Worm (Caenorhabditis elegans): ENCODE measurements around the gene C09E10.3.

C09E10.3 gene

DNA sequence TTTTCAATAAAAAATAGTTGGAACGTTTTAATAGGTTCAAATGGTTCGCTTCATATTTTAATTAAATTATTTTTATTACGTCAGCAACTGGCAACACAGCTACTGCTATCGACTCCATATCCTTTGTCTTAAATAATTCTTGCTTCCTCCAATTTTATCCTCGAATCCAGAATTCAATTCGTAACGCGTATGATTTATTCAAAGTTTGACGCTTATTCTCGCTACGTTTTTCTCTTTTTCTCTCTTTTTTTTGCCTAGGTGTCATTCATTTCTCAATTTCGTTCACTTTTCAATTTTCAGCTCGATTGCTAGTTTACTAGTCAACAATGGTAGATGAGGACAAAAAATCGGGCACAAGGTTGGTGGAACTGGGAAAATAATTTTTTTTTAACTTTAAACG, 40.7 kb downstream of the C09E10.3 start, which contains the start of gene arr-1:
TSS of gene arr-1 (plus strand) at position 301 of the 400 bp plus-strand sequence.
- no peak for TF ChIP-seq lin-39 (tag; optimal IDR thresholded peaks at IDR 0.05)
- TF ChIP-seq nhr-23 (tag; optimal IDR thresholded peaks at IDR 0.05): no peak
- TF ChIP-seq zag-1 (tag; optimal IDR thresholded peaks at IDR 0.05): no peak
- no peak for TF ChIP-seq pha-4 (tag; optimal IDR thresholded peaks at IDR 0.05)
- TF ChIP-seq sea-2 (GFP tag; optimal IDR thresholded peaks at IDR 0.05): no peak
- no peak for TF ChIP-seq R02D3.7 (tag; optimal IDR thresholded peaks at IDR 0.05)
- TF ChIP-seq ceh-9 (tag; optimal IDR thresholded peaks at IDR 0.05): no peak
- TF ChIP-seq tbx-2 (tag; optimal IDR thresholded peaks at IDR 0.05): no peak

- TF ChIP-seq ceh-82 (tag; optimal IDR thresholded peaks at IDR 0.05) (peak; percentile 90), nhr-77 (tag; optimal IDR thresholded peaks at IDR 0.05) (no peak), egl-27 (tag; optimal IDR thresholded peaks at IDR 0.05) (peak; percentile 76), egl-5 (tag; optimal IDR thresholded peaks at IDR 0.05) (peak; percentile 94), skn-1 (tag; optimal IDR thresholded peaks at IDR 0.05) (peak; percentile 78), nhr-43 (tag; optimal IDR thresholded peaks at IDR 0.05; ENCODE audit: poor library complexity, severe bottlenecking) (peak; percentile 78), elt-2 (tag; optimal IDR thresholded peaks at IDR 0.05) (peak; percentile 43), unc-62 (GFP tag; optimal IDR thresholded peaks at IDR 0.05) (peak; percentile 82), sea-2 (GFP tag; optimal IDR thresholded peaks at IDR 0.05) (peak; percentile 71), mdl-1 (tag; optimal IDR thresholded peaks at IDR 0.05) (peak; percentile 60), elt-1 (tag; optimal IDR thresholded peaks at IDR 0.05) (peak; percentile 54), ztf-4 (tag; optimal IDR thresholded peaks at IDR 0.05) (peak; percentile 7), ceh-9 (tag; optimal IDR thresholded peaks at IDR 0.05) (no peak), ZK546.5 (tag; optimal IDR thresholded peaks at IDR 0.05) (no peak), aly-2 (tag; optimal IDR thresholded peaks at IDR 0.05) (no peak), fos-1 (tag; optimal IDR thresholded peaks at IDR 0.05) (peak; percentile 10), zag-1 (tag; optimal IDR thresholded peaks at IDR 0.05) (peak; percentile 79), elt-3 (tag; optimal IDR thresholded peaks at IDR 0.05) (no peak), mml-1 (tag; optimal IDR thresholded peaks at IDR 0.05) (no peak), nhr-237 (tag; optimal IDR thresholded peaks at IDR 0.05) (no peak), pha-4 (tag; optimal IDR thresholded peaks at IDR 0.05) (peak; percentile 81), jun-1 (tag; optimal IDR thresholded peaks at IDR 0.05) (peak; percentile 84), lin-15B (tag; optimal IDR thresholded peaks at IDR 0.05) (peak; percentile 77), nhr-76 (tag; optimal IDR thresholded peaks at IDR 0.05) (no peak), lin-39 (tag; optimal IDR thresholded peaks at IDR 0.05) (peak; percentile 97), fkh-10 (GFP tag; optimal IDR thresholded peaks at IDR 0.05) (peak; percentile 93), nhr-67 (tag; optimal IDR thresholded peaks at IDR 0.05) (no peak), hmg-11 (tag; optimal IDR thresholded peaks at IDR 0.05) (peak; percentile 100), nhr-11 (tag; optimal IDR thresholded peaks at IDR 0.05) (peak; percentile 77), nhr-28 (tag; optimal IDR thresholded peaks at IDR 0.05) (no peak), nhr-12 (tag; optimal IDR thresholded peaks at IDR 0.05) (no peak), pqm-1 (tag; optimal IDR thresholded peaks at IDR 0.05) (no peak), eor-1 (tag; optimal IDR thresholded peaks at IDR 0.05) (no peak), ceh-28 (tag; optimal IDR thresholded peaks at IDR 0.05) (peak; percentile 83), lsy-12 (tag; optimal IDR thresholded peaks at IDR 0.05) (peak; percentile 82), unc-39 (tag; optimal IDR thresholded peaks at IDR 0.05) (peak; percentile 8), fkh-2 (tag; optimal IDR thresholded peaks at IDR 0.05) (peak; percentile 70), nhr-23 (tag; optimal IDR thresholded peaks at IDR 0.05) (peak; percentile 92), ama-1 (optimal IDR thresholded peaks at IDR 0.05) (no peak), ztf-11 (tag; optimal IDR thresholded peaks at IDR 0.05) (peak; percentile 39), ceh-16 (tag; optimal IDR thresholded peaks at IDR 0.05) (no peak), R02D3.7 (tag; optimal IDR thresholded peaks at IDR 0.05) (peak; percentile 80), tbx-2 (tag; optimal IDR thresholded peaks at IDR 0.05) (peak; percentile 84), daf-12 (tag; optimal IDR thresholded peaks at IDR 0.05) (peak; percentile 47), snpc-4 (tag; optimal IDR thresholded peaks at IDR 0.05) (peak; percentile 85), nfya-1 (tag; optimal IDR thresholded peaks at IDR 0.05; ENCODE audit: insufficient read depth) (peak; percentile 91), nhr-25 (tag; optimal IDR thresholded peaks at IDR 0.05) (peak; percentile 81)
Measured at ce11 chrX:949466-949865, 41.7 kb downstream of the C09E10.3 start.
